Worm (Caenorhabditis elegans): ENCODE data around the gene B0361.11.

ce11 chrIII:7305649-7305977 is 28.2 kb downstream of the B0361.11 start:
- TF ChIP-seq dmd-4 (tag; optimal IDR thresholded peaks at IDR 0.05; ENCODE audit: borderline replicate concordance) (no peak), ama-1 (optimal IDR thresholded peaks at IDR 0.05) (no peak), unc-42 (tag; optimal IDR thresholded peaks at IDR 0.05) (no peak), hlh-13 (GFP tag; optimal IDR thresholded peaks at IDR 0.05) (no peak), pqm-1 (tag; optimal IDR thresholded peaks at IDR 0.05) (no peak), dve-1 (tag; optimal IDR thresholded peaks at IDR 0.05) (no peak)
